Fruit fly (Drosophila melanogaster): ENCODE data around the gene CG12213.

The CG12213 gene

dm6 chr3R:11967262-11968029 lies at the start of gene CG12213, which contains the start of gene GC1 (continued):
- TF ChIP-seq dysf (GFP tag; IDR thresholded peaks at IDR 0.05) = no peak
- no peak for TF ChIP-seq H15 (GFP tag; IDR thresholded peaks at IDR 0.05)
- no peak for TF ChIP-seq NC2α (GFP tag; optimal IDR thresholded peaks at IDR 0.05)
- peak; percentile 83 for TF ChIP-seq CG2116 (GFP tag; optimal IDR thresholded peaks at IDR 0.05)
- no peak for TF ChIP-seq CG2199 (GFP tag; IDR thresholded peaks at IDR 0.05)
- TF ChIP-seq CG15011 (GFP tag; optimal IDR thresholded peaks at IDR 0.05) = no peak
- no peak for TF ChIP-seq Xrp1 (GFP tag; IDR thresholded peaks at IDR 0.05)
- no peak for TF ChIP-seq CG12071 (GFP tag; optimal IDR thresholded peaks at IDR 0.05)
- TF ChIP-seq tna (GFP tag; IDR thresholded peaks at IDR 0.05; ENCODE audit: partially characterized antibody) = peak; percentile 97
- TF ChIP-seq CG7963 (GFP tag; IDR thresholded peaks at IDR 0.05; ENCODE audit: partially characterized antibody) = peak; percentile 91
- peak; percentile 81 for TF ChIP-seq E2f2 (GFP tag; IDR thresholded peaks at IDR 0.05)
- 0 out of 2 replicates have a peak, but pooled peaks have one; percentile 32 for TF ChIP-seq CG31224 (GFP tag; IDR thresholded peaks at IDR 0.05)
- peak; percentile 99 for TF ChIP-seq CG13287 (GFP tag; IDR thresholded peaks at IDR 0.05; ENCODE audit: partially characterized antibody)
- peak; percentile 34 for TF ChIP-seq gsb-n (tag; optimal IDR thresholded peaks at IDR 0.05)
- TF ChIP-seq CG14667 (GFP tag; IDR thresholded peaks at IDR 0.05) = no peak
- TF ChIP-seq CG17802 (tag; optimal IDR thresholded peaks at IDR 0.05) = no peak
- TF ChIP-seq CG16813 (GFP tag; IDR thresholded peaks at IDR 0.05; ENCODE audit: partially characterized antibody) = peak; percentile 99
- TF ChIP-seq dimm (GFP tag; IDR thresholded peaks at IDR 0.05) = no peak
- TF ChIP-seq nerfin-1 (tag; optimal IDR thresholded peaks at IDR 0.05) = peak; percentile 39
- TF ChIP-seq en (GFP tag; optimal IDR thresholded peaks at IDR 0.05) = no peak
- peak; percentile 95 for TF ChIP-seq nerfin-2 (GFP tag; IDR thresholded peaks at IDR 0.05; ENCODE audit: partially characterized antibody)
- no peak for TF ChIP-seq ranshi (GFP tag; IDR thresholded peaks at IDR 0.05)
- peak; percentile 55 for TF ChIP-seq Max (GFP tag; optimal IDR thresholded peaks at IDR 0.05)
- peak; percentile 10 for TF ChIP-seq Dad (GFP tag; optimal IDR thresholded peaks at IDR 0.05)
- peak in 1 of 2 experiments; percentile 48 for TF ChIP-seq crp (GFP tag; optimal IDR thresholded peaks at IDR 0.05)
- TF ChIP-seq CG2202 (tag; optimal IDR thresholded peaks at IDR 0.05) = no peak
- TF ChIP-seq stwl (tag; optimal IDR thresholded peaks at IDR 0.05) = peak; percentile 79
- TF ChIP-seq CG8765 (GFP tag; IDR thresholded peaks at IDR 0.05) = no peak
- TF ChIP-seq CG6254 (GFP tag; optimal IDR thresholded peaks at IDR 0.05) = no peak
- TF ChIP-seq CG11504 (tag; optimal IDR thresholded peaks at IDR 0.05) = peak; percentile 56
- no peak for TF ChIP-seq CG11085 (GFP tag; IDR thresholded peaks at IDR 0.05)
- no peak for TF ChIP-seq CG31388 (GFP tag; optimal IDR thresholded peaks at IDR 0.05)
- peak; percentile 17 for TF ChIP-seq CG7839 (tag; optimal IDR thresholded peaks at IDR 0.05)
- TF ChIP-seq exex (tag; optimal IDR thresholded peaks at IDR 0.05) = no peak
- peak; percentile 38 for TF ChIP-seq CG18262 (tag; optimal IDR thresholded peaks at IDR 0.05)
- no peak for TF ChIP-seq pfk (GFP tag; optimal IDR thresholded peaks at IDR 0.05)
- TF ChIP-seq B-H1 (GFP tag; IDR thresholded peaks at IDR 0.05) = no peak
- TF ChIP-seq CG8281 (tag; optimal IDR thresholded peaks at IDR 0.05) = no peak
- no peak for TF ChIP-seq trh (GFP tag; optimal IDR thresholded peaks at IDR 0.05)
- peak; percentile 82 for TF ChIP-seq row (GFP tag; IDR thresholded peaks at IDR 0.05)
- no peak for TF ChIP-seq CG5180 (GFP tag; optimal IDR thresholded peaks at IDR 0.05)
- no peak for TF ChIP-seq CG2875 (GFP tag; optimal IDR thresholded peaks at IDR 0.05)
- TF ChIP-seq cato (GFP tag; optimal IDR thresholded peaks at IDR 0.05; ENCODE audit: borderline replicate concordance) = no peak
- no peak for TF ChIP-seq onecut (GFP tag; IDR thresholded peaks at IDR 0.05)
- no peak for TF ChIP-seq org-1 (GFP tag; optimal IDR thresholded peaks at IDR 0.05)
- no peak for TF ChIP-seq pan (optimal IDR thresholded peaks at IDR 0.05)
- TF ChIP-seq pan (GFP tag; optimal IDR thresholded peaks at IDR 0.05 in 1 of 2, IDR thresholded peaks at IDR 0.05 in 1 of 2) = peak in 1 of 2 experiments; percentile 28
- TF ChIP-seq Vsx1 (GFP tag; optimal IDR thresholded peaks at IDR 0.05) = peak; percentile 93
- TF ChIP-seq CG2712 (tag; optimal IDR thresholded peaks at IDR 0.05) = peak; percentile 58
